Fruit fly (Drosophila melanogaster): ENCODE results near the gene Abca3.

DNA sequence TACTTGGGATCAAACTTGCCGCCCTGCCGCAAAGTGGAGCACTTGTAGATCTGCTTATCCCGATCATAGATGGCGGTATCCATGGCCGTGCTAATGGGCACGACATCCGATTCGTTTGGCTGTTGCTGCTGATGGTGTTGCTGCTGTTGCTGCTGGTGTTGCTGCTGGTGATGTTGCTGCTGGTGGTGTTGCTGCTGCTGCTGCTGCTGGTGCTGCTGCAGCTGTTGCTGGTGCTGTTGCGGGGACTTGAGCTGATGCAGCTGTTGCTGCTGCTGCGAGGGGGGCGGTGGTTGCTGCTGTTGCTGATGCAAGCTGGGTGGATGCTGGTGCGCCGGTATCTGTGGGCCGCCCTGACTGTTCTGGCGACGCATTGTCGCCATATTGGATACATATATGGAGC lies 26.7 kb upstream of the Abca3 start:
- no peak for TF ChIP-seq Pif1B (GFP tag; optimal IDR thresholded peaks at IDR 0.05)
- no peak for TF ChIP-seq CG34367 (tag; optimal IDR thresholded peaks at IDR 0.05)
- TF ChIP-seq CG9948 (tag; optimal IDR thresholded peaks at IDR 0.05): no peak
- no peak for TF ChIP-seq Snoo (tag; optimal IDR thresholded peaks at IDR 0.05)
- TF ChIP-seq Pif1A (GFP tag; optimal IDR thresholded peaks at IDR 0.05): no peak
- no peak for TF ChIP-seq gl (tag; optimal IDR thresholded peaks at IDR 0.05)
- TF ChIP-seq Ets98B (GFP tag; IDR thresholded peaks at IDR 0.05): no peak
- no peak for TF ChIP-seq CG10348 (GFP tag; IDR thresholded peaks at IDR 0.05)
- no peak for TF ChIP-seq CG8301 (tag; optimal IDR thresholded peaks at IDR 0.05)
- TF ChIP-seq CG12605 (GFP tag; IDR thresholded peaks at IDR 0.05): no peak
- no peak for TF ChIP-seq CG17806 (tag; optimal IDR thresholded peaks at IDR 0.05)
- no peak for TF ChIP-seq EcR (GFP tag; optimal IDR thresholded peaks at IDR 0.05)
